Fruit fly (Drosophila melanogaster): ENCODE results near the gene CG5850.

DNA sequence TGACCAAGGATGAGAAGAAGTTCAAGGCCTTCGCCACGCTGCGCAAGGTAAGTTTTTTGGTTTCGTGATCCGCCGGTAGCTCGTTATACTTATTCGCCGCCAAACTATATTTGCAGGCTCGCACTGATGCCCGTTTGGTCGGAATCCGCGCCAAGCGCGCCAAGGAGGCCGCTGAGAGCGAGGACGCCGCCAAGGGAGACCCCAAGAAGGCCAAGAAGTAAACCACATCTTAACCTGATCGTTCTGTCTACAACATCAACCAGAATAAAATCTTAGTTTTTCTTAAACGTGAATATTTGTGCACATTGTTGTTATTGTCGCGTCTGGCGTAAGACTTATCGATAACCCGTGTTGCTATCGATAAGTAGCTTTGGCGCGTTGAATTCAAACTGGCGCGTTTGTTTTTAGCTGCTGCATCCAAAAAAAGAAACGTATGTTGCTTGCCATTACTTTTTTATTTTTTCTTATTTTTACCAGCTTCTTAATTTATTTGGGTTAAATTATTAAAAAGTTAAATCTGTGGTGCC, 4.5 kb upstream of the CG5850 start:
- no peak for TF ChIP-seq br (GFP tag; optimal IDR thresholded peaks at IDR 0.05)
- no peak for TF ChIP-seq jim (GFP tag; optimal IDR thresholded peaks at IDR 0.05)
- no peak for TF ChIP-seq Mio (GFP tag; optimal IDR thresholded peaks at IDR 0.05)
- TF ChIP-seq brk (GFP tag; optimal IDR thresholded peaks at IDR 0.05), result no peak
- TF ChIP-seq dl (GFP tag; optimal IDR thresholded peaks at IDR 0.05; ENCODE audit: insufficient read depth in 1 of 2, partially characterized antibody in 2 of 2), result no peak
- TF ChIP-seq Dfd (GFP tag; optimal IDR thresholded peaks at IDR 0.05), result no peak
- no peak for TF ChIP-seq woc (GFP tag; optimal IDR thresholded peaks at IDR 0.05)
- no peak for TF ChIP-seq h (GFP tag; optimal IDR thresholded peaks at IDR 0.05)
- TF ChIP-seq ey (GFP tag; optimal IDR thresholded peaks at IDR 0.05), result no peak
- no peak for TF ChIP-seq sage (GFP tag; optimal IDR thresholded peaks at IDR 0.05)
- no peak for TF ChIP-seq fru (GFP tag; optimal IDR thresholded peaks at IDR 0.05)
